Worm (Caenorhabditis elegans): ENCODE measurements around the gene pqbp-1.1.

- TF ChIP-seq T22C8.4 (GFP tag; IDR thresholded peaks at IDR 0.05) = no peak
- no peak for TF ChIP-seq flt-1 (GFP tag; IDR thresholded peaks at IDR 0.05)
- no peak for TF ChIP-seq klf-2 (GFP tag; conservative IDR thresholded peaks at IDR 0.05)
- TF ChIP-seq ztf-29 (GFP tag; IDR thresholded peaks at IDR 0.05) = no peak
- TF ChIP-seq ztf-23 (GFP tag; IDR thresholded peaks at IDR 0.05) = no peak
- TF ChIP-seq ref-1 (GFP tag; conservative IDR thresholded peaks at IDR 0.05) = no peak
Measured at ce11 chrIV:291356-291755, 29.9 kb upstream of the pqbp-1.1 start, which contains the start of gene T21D12.7.

Measured in whole organism, midembryonic.